Worm (Caenorhabditis elegans): ENCODE data around the gene C39E9.7.

- TF ChIP-seq alr-1 (tag; optimal IDR thresholded peaks at IDR 0.05; ENCODE audit: borderline replicate concordance) (no peak), ceh-90 (tag; optimal IDR thresholded peaks at IDR 0.05) (no peak), unc-62 (GFP tag; optimal IDR thresholded peaks at IDR 0.05) (no peak), mep-1 (tag; optimal IDR thresholded peaks at IDR 0.05) (no peak), lin-39 (tag; optimal IDR thresholded peaks at IDR 0.05) (no peak), hlh-17 (GFP tag; optimal IDR thresholded peaks at IDR 0.05; ENCODE audit: borderline replicate concordance) (no peak), ces-1 (GFP tag; optimal IDR thresholded peaks at IDR 0.05) (no peak), hpl-2 (GFP tag; optimal IDR thresholded peaks at IDR 0.05) (no peak), mdl-1 (tag; optimal IDR thresholded peaks at IDR 0.05) (no peak), ceh-82 (tag; optimal IDR thresholded peaks at IDR 0.05) (no peak), jun-1 (tag; optimal IDR thresholded peaks at IDR 0.05) (no peak)
Measured at ce11 chrIV:13104900-13105299, 28.4 kb upstream of the C39E9.7 start, which contains the start of gene rde-11.
